Fruit fly (Drosophila melanogaster) whole organism, embryonic: ENCODE measurements around the gene Sytbeta.
A peak's percentile ranks its signal among the peaks of the same experiment; 100 is the strongest.

Experiments
- B-H2 ChIP-seq: fragments of 200-800 bp; sonication (Bioruptor generic); optimal IDR thresholded peaks from 2 replicates; lab custom pipeline; 2018; ENCODE audit warnings: missing biosample characterization, mild to moderate bottlenecking, missing genetic modification characterization
- Bteb2 ChIP-seq: fragments of 200-800 bp; sonication (Bioruptor generic); optimal IDR thresholded peaks from 2 replicates; lab custom pipeline; 2016; ENCODE audit warnings: missing biosample characterization, missing genetic modification characterization
- CG10274 ChIP-seq: fragments of 200-800 bp; sonication (Bioruptor generic); optimal IDR thresholded peaks from 3 replicates; lab custom pipeline; 2017; ENCODE audit warnings: missing biosample characterization, mild to moderate bottlenecking, missing genetic modification characterization
- CG11504 ChIP-seq: fragments of 200-800 bp; sonication (Bioruptor generic); optimal IDR thresholded peaks from 3 replicates; lab custom pipeline; 2019; ENCODE audit warnings: missing biosample characterization, mild to moderate bottlenecking, missing genetic modification characterization, moderate library complexity
- CG12071 ChIP-seq: fragments of 200-800 bp; sonication (Bioruptor generic); optimal IDR thresholded peaks from 3 replicates; lab custom pipeline; 2018; ENCODE audit warnings: missing biosample characterization, mild to moderate bottlenecking, missing genetic modification characterization
- CG12236 ChIP-seq: fragments of 200-800 bp; sonication (Bioruptor generic); optimal IDR thresholded peaks from 2 replicates; lab custom pipeline; 2016; ENCODE audit warnings: missing biosample characterization, missing genetic modification characterization
- CG12391 ChIP-seq: fragments of 200-800 bp; sonication (Bioruptor generic); optimal IDR thresholded peaks from 3 replicates; lab custom pipeline; 2018; ENCODE audit warnings: missing biosample characterization, mild to moderate bottlenecking, missing genetic modification characterization, moderate library complexity
- CG12769 ChIP-seq: fragments of 200-800 bp; sonication (Bioruptor generic); optimal IDR thresholded peaks from 2 replicates; lab custom pipeline; 2019; ENCODE audit warnings: missing biosample characterization, mild to moderate bottlenecking, missing genetic modification characterization, moderate library complexity
- CG12942 ChIP-seq: fragments of 200-800 bp; sonication (Bioruptor generic); optimal IDR thresholded peaks from 3 replicates; lab custom pipeline; 2016; ENCODE audit warnings: missing biosample characterization, missing genetic modification characterization
- CG13123 ChIP-seq: fragments of 200-800 bp; sonication (Bioruptor generic); optimal IDR thresholded peaks from 2 replicates; lab custom pipeline; 2016; ENCODE audit warnings: missing biosample characterization, missing genetic modification characterization
- CG14441 ChIP-seq: fragments of 200-800 bp; sonication (Bioruptor generic); IDR thresholded peaks from 2 replicates; pipeline ENCODE4 v1.3.6; 2022; ENCODE audit warnings: missing biosample characterization, missing genetic modification characterization
- CG15479 ChIP-seq: fragments of 200-800 bp; sonication (Bioruptor generic); optimal IDR thresholded peaks from 3 replicates; lab custom pipeline; 2019; ENCODE audit warnings: missing biosample characterization, mild to moderate bottlenecking, missing genetic modification characterization, moderate library complexity
- CG15514 ChIP-seq: fragments of 200-800 bp; sonication (Bioruptor generic); optimal IDR thresholded peaks from 3 replicates; lab custom pipeline; 2017; ENCODE audit warnings: missing biosample characterization, missing genetic modification characterization, mild to moderate bottlenecking, moderate library complexity, missing genetic modification reagents
- CG18619 ChIP-seq: fragments of 200-800 bp; sonication (Bioruptor generic); optimal IDR thresholded peaks from 3 replicates; lab custom pipeline; 2017; ENCODE audit warnings: missing biosample characterization, mild to moderate bottlenecking, missing genetic modification characterization
- CG2120 ChIP-seq: fragments of 200-800 bp; sonication (Bioruptor generic); optimal IDR thresholded peaks from 3 replicates; lab custom pipeline; 2016; ENCODE audit warnings: missing biosample characterization, missing genetic modification characterization
- CG2199 ChIP-seq: fragments of 200-800 bp; sonication (Bioruptor generic); IDR thresholded peaks from 3 replicates; pipeline ENCODE4 v1.3.6; 2022; ENCODE audit warnings: missing biosample characterization, missing genetic modification characterization
- CG30403 ChIP-seq: fragments of 200-800 bp; sonication (Bioruptor generic); optimal IDR thresholded peaks from 3 replicates; lab custom pipeline; 2016; ENCODE audit warnings: missing biosample characterization, missing genetic modification characterization
- CG3065 ChIP-seq: fragments of 200-800 bp; sonication (Bioruptor generic); optimal IDR thresholded peaks from 2 replicates; lab custom pipeline; 2016; ENCODE audit warnings: missing biosample characterization, missing genetic modification characterization
- CG31365 ChIP-seq: fragments of 200-800 bp; sonication (Bioruptor generic); optimal IDR thresholded peaks from 2 replicates; lab custom pipeline; 2018; ENCODE audit warnings: missing biosample characterization, mild to moderate bottlenecking, missing genetic modification characterization
- CG34376 ChIP-seq: fragments of 200-800 bp; sonication (Bioruptor generic); optimal IDR thresholded peaks from 2 replicates; lab custom pipeline; 2018; ENCODE audit warnings: missing biosample characterization, mild to moderate bottlenecking, missing genetic modification characterization
- CG4404 ChIP-seq: fragments of 200-800 bp; sonication (Bioruptor generic); IDR thresholded peaks from 2 replicates; pipeline ENCODE4 v1.3.6; 2022; ENCODE audit warnings: missing biosample characterization, missing genetic modification characterization
- CG6254 ChIP-seq: fragments of 200-800 bp; sonication (Bioruptor generic); optimal IDR thresholded peaks from 3 replicates; lab custom pipeline; 2017; ENCODE audit warnings: mild to moderate bottlenecking, missing biosample characterization, missing genetic modification reagents, missing genetic modification characterization
- CG7357 ChIP-seq: fragments of 200-800 bp; sonication (Bioruptor generic); IDR thresholded peaks from 3 replicates; pipeline ENCODE4 v1.3.6; 2022; ENCODE audit warnings: missing biosample characterization, missing genetic modification characterization
- CG7786 ChIP-seq: fragments of 200-800 bp; sonication (Bioruptor generic); optimal IDR thresholded peaks from 2 replicates; lab custom pipeline; 2016; ENCODE audit warnings: missing biosample characterization, missing genetic modification characterization
- CG8290 ChIP-seq, 3 experiments: fragments of 200-800 bp; sonication (Bioruptor generic); optimal IDR thresholded peaks; 2 replicates each; lab custom pipeline; 2016 to 2019; ENCODE audit warnings: missing biosample characterization in 3 of 3, missing genetic modification characterization in 3 of 3, mild to moderate bottlenecking in 2 of 3, moderate library complexity in 1 of 3
- CG8924 ChIP-seq: fragments of 200-800 bp; optimal IDR thresholded peaks from 3 replicates; lab custom pipeline; 2019; ENCODE audit warnings: missing biosample characterization, mild to moderate bottlenecking, missing genetic modification characterization, moderate library complexity
- CG8944 ChIP-seq: fragments of 200-800 bp; sonication (Bioruptor generic); optimal IDR thresholded peaks from 3 replicates; lab custom pipeline; 2016; ENCODE audit warnings: missing biosample characterization, missing genetic modification characterization
- CG9817 ChIP-seq: fragments of 200-800 bp; sonication (Bioruptor generic); optimal IDR thresholded peaks from 2 replicates; lab custom pipeline; 2018; ENCODE audit warnings: missing biosample characterization, mild to moderate bottlenecking, missing genetic modification characterization, moderate library complexity
- CkIIα-i1 ChIP-seq: fragments of 200-800 bp; sonication (Bioruptor generic); IDR thresholded peaks from 2 replicates; pipeline ENCODE4 v1.3.6; 2022; ENCODE audit warnings: missing biosample characterization, missing genetic modification characterization
- Doc3 ChIP-seq: fragments of 200-800 bp; sonication (Bioruptor generic); IDR thresholded peaks from 3 replicates; pipeline ENCODE4 v1.3.6; 2022; ENCODE audit warnings: missing biosample characterization, missing genetic modification characterization; ENCODE audit not compliant: partially characterized antibody
- Gug ChIP-seq: fragments of 200-800 bp; sonication (Bioruptor generic); IDR thresholded peaks from 4 replicates; pipeline ENCODE4 v1.3.6; 2022; ENCODE audit warnings: missing biosample characterization, missing genetic modification characterization
- NC2β ChIP-seq: fragments of 200-800 bp; sonication (Bioruptor generic); optimal IDR thresholded peaks from 2 replicates; lab custom pipeline; 2016; ENCODE audit warnings: missing biosample characterization, missing genetic modification characterization
- Ptx1 ChIP-seq: fragments of 200-800 bp; sonication (Bioruptor generic); IDR thresholded peaks from 2 replicates; pipeline ENCODE4 v1.3.6; 2022; ENCODE audit warnings: missing biosample characterization, missing genetic modification characterization
- Xrp1 ChIP-seq: fragments of 200-800 bp; sonication (Bioruptor generic); IDR thresholded peaks from 2 replicates; pipeline ENCODE4 v1.3.6; 2022; ENCODE audit warnings: missing biosample characterization, missing genetic modification characterization
- ato ChIP-seq: fragments of 200-800 bp; sonication (Bioruptor generic); IDR thresholded peaks from 2 replicates; pipeline ENCODE4 v1.3.6; 2022; ENCODE audit warnings: missing biosample characterization, missing genetic modification characterization; ENCODE audit not compliant: partially characterized antibody
- corto ChIP-seq: fragments of 200-800 bp; sonication (Bioruptor generic); optimal IDR thresholded peaks from 2 replicates; lab custom pipeline; 2016; ENCODE audit warnings: missing biosample characterization, mild to moderate bottlenecking, missing genetic modification characterization, moderate library complexity
- cwo ChIP-seq: fragments of 200-800 bp; sonication (Bioruptor generic); optimal IDR thresholded peaks from 3 replicates; lab custom pipeline; 2017; ENCODE audit warnings: missing biosample characterization, missing genetic modification characterization, mild to moderate bottlenecking, moderate library complexity, missing genetic modification reagents
- dati ChIP-seq: fragments of 200-800 bp; sonication (Bioruptor generic); IDR thresholded peaks from 2 replicates; pipeline ENCODE4 v1.3.6; 2022; ENCODE audit warnings: missing biosample characterization, missing genetic modification characterization
- dpn ChIP-seq, 2 experiments: fragments of 200-800 bp; sonication (Bioruptor generic); optimal IDR thresholded peaks; 3 replicates each; lab custom pipeline; 2016; ENCODE audit warnings: missing biosample characterization in 2 of 2, missing genetic modification characterization in 2 of 2
- exex ChIP-seq: fragments of 200-800 bp; sonication (Bioruptor generic); optimal IDR thresholded peaks from 4 replicates; lab custom pipeline; 2018; ENCODE audit warnings: missing biosample characterization, mild to moderate bottlenecking, missing genetic modification characterization, moderate library complexity
- eyg ChIP-seq: fragments of 200-800 bp; sonication (Bioruptor generic); optimal IDR thresholded peaks from 3 replicates; lab custom pipeline; 2016; ENCODE audit warnings: missing biosample characterization, missing genetic modification characterization
- gem ChIP-seq: fragments of 200-800 bp; sonication (Bioruptor generic); optimal IDR thresholded peaks from 2 replicates; lab custom pipeline; 2019; ENCODE audit warnings: missing biosample characterization, mild to moderate bottlenecking, missing genetic modification characterization, moderate library complexity
- nerfin-2 ChIP-seq: fragments of 200-800 bp; sonication (Bioruptor generic); IDR thresholded peaks from 2 replicates; pipeline ENCODE4 v1.3.6; 2022; ENCODE audit warnings: missing biosample characterization, missing genetic modification characterization; ENCODE audit not compliant: partially characterized antibody
- odd ChIP-seq: fragments of 200-800 bp; sonication (Bioruptor generic); optimal IDR thresholded peaks from 2 replicates; lab custom pipeline; 2017; ENCODE audit warnings: missing biosample characterization, mild to moderate bottlenecking, missing genetic modification characterization
- sim ChIP-seq: fragments of 200-800 bp; sonication (Bioruptor generic); IDR thresholded peaks from 2 replicates; pipeline ENCODE4 v1.3.6; 2022; ENCODE audit warnings: missing biosample characterization, missing genetic modification characterization
- tll ChIP-seq, 2 experiments: fragments of 200-800 bp in 1 of 2; fragments of >200 bp in 1 of 2; sonication (Bioruptor generic) in 1 of 2; optimal IDR thresholded peaks; 2 replicates each; lab custom pipeline; 2017 to 2019; ENCODE audit warnings: missing biosample characterization in 2 of 2, missing genetic modification characterization in 2 of 2, mild to moderate bottlenecking in 1 of 2, moderate library complexity in 1 of 2
- yki ChIP-seq: fragments of >200 bp; optimal IDR thresholded peaks from 3 replicates; lab custom pipeline; 2018
- zen2 ChIP-seq: fragments of 200-800 bp; sonication (Bioruptor generic); IDR thresholded peaks from 3 replicates; pipeline ENCODE4 v1.3.6; 2022; ENCODE audit warnings: missing biosample characterization, missing genetic modification characterization; ENCODE audit not compliant: partially characterized antibody

The Sytbeta gene

DNA sequence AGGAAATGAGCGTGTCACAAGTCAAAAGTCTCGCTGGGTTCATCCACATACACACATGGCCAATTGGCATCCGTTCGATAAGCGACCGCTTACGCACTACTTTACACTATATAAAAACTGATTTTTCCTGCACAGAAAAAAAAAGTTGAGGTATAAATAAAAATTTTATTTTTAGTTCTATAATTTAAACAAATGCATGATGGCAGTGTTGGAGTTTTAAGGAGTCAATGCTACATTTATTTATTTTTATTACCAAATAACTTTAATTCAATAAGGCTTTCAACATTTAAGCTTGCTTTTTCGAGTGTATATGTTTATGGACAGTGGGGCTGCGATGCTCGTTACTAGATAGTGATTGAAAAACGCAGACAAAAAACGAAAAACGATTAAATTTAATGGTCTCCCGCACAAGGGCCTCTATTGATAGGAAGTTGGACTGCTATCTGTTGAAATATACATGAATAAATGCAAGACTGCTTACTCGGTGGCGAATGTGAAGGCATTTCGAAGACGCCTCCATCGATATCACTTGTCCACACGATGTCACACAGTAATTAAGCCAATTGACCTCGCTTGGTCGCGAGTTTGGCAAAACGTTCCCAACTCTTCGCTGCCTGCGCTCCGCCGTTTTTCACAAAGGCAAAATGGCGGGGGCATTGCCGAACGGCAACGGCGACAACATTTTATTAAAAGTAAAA is 53.0 kb downstream of the Sytbeta start (continued):
- TF ChIP-seq CG4404 (GFP tag; lab: Robert Waterston, UW) (peak; percentile 50), B-H2 (GFP tag; lab: Kevin White, UChicago) (no peak), CG2120 (GFP tag; lab: Kevin White, UChicago) (peak; percentile 68), Ptx1 (GFP tag; lab: Robert Waterston, UW) (peak; percentile 82), CG12236 (GFP tag; lab: Kevin White, UChicago) (no peak), cwo (GFP tag; lab: Kevin White, UChicago) (peak; percentile 67), zen2 (no peak), tll (GFP tag; optimal IDR thresholded peaks at IDR 0.05; lab: Kevin White, UChicago) (no peak), CG6254 (peak; percentile 49), CG10274 (peak; percentile 2), ato (GFP tag; lab: Robert Waterston, UW) (no peak), yki (lab: Kevin White, UChicago) (no peak), CG8944 (no peak), CG18619 (GFP tag; lab: Kevin White, UChicago) (peak; percentile 46), CG7357 (GFP tag; lab: Robert Waterston, UW) (peak; percentile 60; the same call in 2 of the 3 replicates), CG9817 (tag; lab: Kevin White, UChicago) (peak; percentile 68), sim (GFP tag; lab: Robert Waterston, UW) (peak; percentile 67; the same call in 1 of the 2 replicates), CG13123 (GFP tag; lab: Kevin White, UChicago) (peak; percentile 13), dpn (GFP tag; optimal IDR thresholded peaks at IDR 0.05; lab: Kevin White, UChicago) (peak in 1 of 2 experiments; percentile 60), gem (tag; lab: Kevin White, UChicago) (peak; percentile 93), NC2β (no peak), CG12769 (tag; lab: Kevin White, UChicago) (peak; percentile 18), CG7786 (GFP tag; lab: Kevin White, UChicago) (no peak), CkIIα-i1 (no peak), CG2199 (GFP tag; lab: Robert Waterston, UW) (peak; percentile 69; the same call in 1 of the 3 replicates), Xrp1 (peak; percentile 87), eyg (no peak), dati (GFP tag; lab: Robert Waterston, UW) (no peak), CG3065 (no peak), CG15479 (GFP tag; lab: Kevin White, UChicago) (no peak), Gug (peak; percentile 43; the same call in 2 of the 4 replicates), odd (GFP tag; lab: Kevin White, UChicago) (peak; percentile 58), CG12942 (GFP tag; lab: Kevin White, UChicago) (peak; percentile 57), CG14441 (GFP tag; lab: Robert Waterston, UW) (peak; percentile 76), exex (tag; lab: Kevin White, UChicago) (peak; percentile 16), CG30403 (GFP tag; lab: Kevin White, UChicago) (peak; percentile 81), CG34376 (GFP tag; lab: Kevin White, UChicago) (no peak), nerfin-2 (GFP tag; lab: Robert Waterston, UW) (no peak), CG12071 (GFP tag; lab: Kevin White, UChicago) (peak; percentile 41), CG11504 (tag; lab: Kevin White, UChicago) (peak; percentile 89), CG8290 (GFP tag; optimal IDR thresholded peaks at IDR 0.05; lab: Kevin White, UChicago) (peak; percentile 28), CG8290 (tag; optimal IDR thresholded peaks at IDR 0.05; lab: Kevin White, UChicago) (no peak), CG15514 (peak; percentile 38), Bteb2 (GFP tag; lab: Kevin White, UChicago) (peak; percentile 33), CG12391 (peak; percentile 85), Doc3 (GFP tag; lab: Robert Waterston, UW) (no peak), CG31365 (tag; lab: Kevin White, UChicago) (no peak), CG8924 (peak; percentile 89), corto (GFP tag; lab: Kevin White, UChicago) (no peak)
